Fruit fly (Drosophila melanogaster): ENCODE results near the gene Nep5.

dm6 chr3R:27099579-27099978 lies 35.6 kb upstream of the Nep5 start, which contains the start of gene eater:
- TF ChIP-seq cic (GFP tag; optimal IDR thresholded peaks at IDR 0.05) (no peak), CG14711 (tag; optimal IDR thresholded peaks at IDR 0.05) (no peak), Mnt (GFP tag; optimal IDR thresholded peaks at IDR 0.05) (no peak)

All from whole organism, adult.